Fruit fly (Drosophila melanogaster) whole organism, adult: Measurements from ENCODE around the gene CG6481.

ENCODE experiments used
- CG11617 ChIP-seq: fragments of 200-800 bp; sonication (Bioruptor generic); optimal IDR thresholded peaks from 2 replicates; lab custom pipeline; 2017; ENCODE audit warnings: mild to moderate bottlenecking, missing biosample characterization, missing genetic modification reagents, missing genetic modification characterization
- CG12768 ChIP-seq: fragments of 200-800 bp; sonication (Bioruptor generic); optimal IDR thresholded peaks from 2 replicates; lab custom pipeline; 2017; ENCODE audit warnings: missing biosample characterization, missing genetic modification characterization, mild to moderate bottlenecking, moderate library complexity, missing genetic modification reagents
- CG14711 ChIP-seq: fragments of 200-800 bp; sonication (Bioruptor generic); optimal IDR thresholded peaks from 2 replicates; lab custom pipeline; 2018; ENCODE audit warnings: missing biosample characterization, mild to moderate bottlenecking, missing genetic modification characterization, moderate library complexity
- CG1620 ChIP-seq: fragments of 200-800 bp; sonication (Bioruptor generic); optimal IDR thresholded peaks from 2 replicates; lab custom pipeline; 2016; ENCODE audit warnings: missing biosample characterization, missing genetic modification characterization
- CG33017 ChIP-seq: fragments of 200-800 bp; sonication (Bioruptor generic); optimal IDR thresholded peaks from 2 replicates; lab custom pipeline; 2018; ENCODE audit warnings: missing biosample characterization, mild to moderate bottlenecking, missing genetic modification characterization, moderate library complexity
- CG5204 ChIP-seq: fragments of 200-800 bp; sonication (Bioruptor generic); optimal IDR thresholded peaks from 2 replicates; lab custom pipeline; 2016; ENCODE audit warnings: missing biosample characterization, missing genetic modification characterization
- CG7045 ChIP-seq: fragments of 200-800 bp; sonication (Bioruptor generic); optimal IDR thresholded peaks from 2 replicates; lab custom pipeline; 2017; ENCODE audit warnings: missing biosample characterization, mild to moderate bottlenecking, missing genetic modification characterization
- CG7101 ChIP-seq: fragments of 200-800 bp; sonication (Bioruptor generic); optimal IDR thresholded peaks from 2 replicates; lab custom pipeline; 2018; ENCODE audit warnings: missing biosample characterization, mild to moderate bottlenecking, missing genetic modification characterization, moderate library complexity
- Clk ChIP-seq: fragments of 200-800 bp; sonication (Bioruptor generic); optimal IDR thresholded peaks from 2 replicates; lab custom pipeline; 2017; ENCODE audit warnings: missing biosample characterization, missing genetic modification characterization
- Crg-1 ChIP-seq: fragments of 200-800 bp; sonication (Bioruptor generic); optimal IDR thresholded peaks from 2 replicates; lab custom pipeline; 2016; ENCODE audit warnings: missing biosample characterization, missing genetic modification characterization
- Hr96 ChIP-seq: fragments of 200-800 bp; sonication (Bioruptor generic); optimal IDR thresholded peaks from 2 replicates; lab custom pipeline; 2016; ENCODE audit warnings: missing biosample characterization, missing genetic modification characterization
- Mnt ChIP-seq: fragments of 200-800 bp; sonication (Bioruptor generic); optimal IDR thresholded peaks from 2 replicates; lab custom pipeline; 2016; ENCODE audit warnings: missing biosample characterization, mild to moderate bottlenecking, missing genetic modification characterization
- bab1 ChIP-seq: fragments of 200-800 bp; sonication (Bioruptor generic); optimal IDR thresholded peaks from 3 replicates; lab custom pipeline; 2019; ENCODE audit warnings: missing biosample characterization, mild to moderate bottlenecking, missing genetic modification characterization, moderate library complexity
- cic ChIP-seq: fragments of 200-800 bp; sonication (Bioruptor generic); optimal IDR thresholded peaks from 2 replicates; lab custom pipeline; 2017; ENCODE audit warnings: missing biosample characterization, mild to moderate bottlenecking, missing genetic modification characterization, moderate library complexity
- cnc ChIP-seq, 2 experiments: fragments of >200 bp; optimal IDR thresholded peaks; 2 replicates each; lab custom pipeline; 2017
- kay ChIP-seq: fragments of 200-800 bp; sonication (Bioruptor generic); peaks from one replicate; lab custom pipeline; 2016; ENCODE audit warnings: missing biosample characterization, missing genetic modification characterization, borderline replicate concordance
- ovo ChIP-seq: fragments of 200-800 bp; sonication (Bioruptor generic); optimal IDR thresholded peaks from 2 replicates; lab custom pipeline; 2016; ENCODE audit warnings: missing biosample characterization, missing genetic modification characterization
- pad ChIP-seq: fragments of 200-800 bp; sonication (Bioruptor generic); optimal IDR thresholded peaks from 3 replicates; lab custom pipeline; 2017; ENCODE audit warnings: missing biosample characterization, missing genetic modification characterization, mild to moderate bottlenecking, moderate library complexity, missing genetic modification reagents
- tj ChIP-seq: fragments of 200-800 bp; sonication (Bioruptor generic); optimal IDR thresholded peaks from 3 replicates; lab custom pipeline; 2017; ENCODE audit warnings: missing biosample characterization, mild to moderate bottlenecking, missing genetic modification characterization, moderate library complexity
- toe ChIP-seq: fragments of 200-800 bp; sonication (Bioruptor generic); optimal IDR thresholded peaks from 2 replicates; lab custom pipeline; 2016; ENCODE audit warnings: missing biosample characterization, missing genetic modification characterization

CG6481 gene

dm6 chrX:18504948-18505597 lies 17.2 kb downstream of the CG6481 start, which contains the start of gene Wnt5:
TSS of gene Wnt5 (minus strand) at chrX:18505405.
- TF ChIP-seq CG7101 (tag; lab: Kevin White, UChicago) (no peak), cic (no peak), pad (peak; percentile 62)

dm6 chrX:18499679-18500187 lies 22.5 kb downstream of the CG6481 start, which contains the start of the genes Pgant7 and Xrcc2:
TSS of gene Pgant7 (minus strand) at chrX:18499986.
TSS of gene Xrcc2 (plus strand) at chrX:18500127.
- TF ChIP-seq ovo (GFP tag; lab: Kevin White, UChicago) = no peak
- no peak for TF ChIP-seq CG11617 (GFP tag; lab: Kevin White, UChicago)
- TF ChIP-seq tj (GFP tag; lab: Kevin White, UChicago) = peak; percentile 83
- peak; percentile 25 for TF ChIP-seq Mnt (GFP tag; lab: Kevin White, UChicago)
- TF ChIP-seq kay (GFP tag; lab: Kevin White, UChicago) = no peak
- peak; percentile 6 for TF ChIP-seq bab1 (GFP tag; lab: Kevin White, UChicago)

- TF ChIP-seq pad (peak; percentile 28), CG7101 (tag; lab: Kevin White, UChicago) (peak; percentile 58), CG14711 (tag; lab: Kevin White, UChicago) (peak; percentile 48), CG12768 (GFP tag; lab: Kevin White, UChicago) (no peak)
Observed at dm6 chrX:18494165-18494740, 28.0 kb downstream of the CG6481 start, which contains the start of gene CG15043. TSS of gene CG15043 (minus strand) at chrX:18494168.

- TF ChIP-seq Clk (GFP tag; lab: Kevin White, UChicago) (no peak), CG7045 (GFP tag; lab: Kevin White, UChicago) (no peak), CG12768 (GFP tag; lab: Kevin White, UChicago) (no peak), CG5204 (GFP tag; lab: Kevin White, UChicago) (no peak), CG7101 (tag; lab: Kevin White, UChicago) (no peak), cnc (optimal IDR thresholded peaks at IDR 0.05; lab: Kevin White, UChicago) (no peak), cic (no peak), CG11617 (GFP tag; lab: Kevin White, UChicago) (no peak), Hr96 (GFP tag; lab: Kevin White, UChicago) (no peak), ovo (GFP tag; lab: Kevin White, UChicago) (no peak), tj (GFP tag; lab: Kevin White, UChicago) (no peak), toe (GFP tag; lab: Kevin White, UChicago) (no peak), Crg-1 (GFP tag; lab: Kevin White, UChicago) (no peak), pad (no peak)
Observed at dm6 chrX:18491941-18492340, 30.3 kb downstream of the CG6481 start, which contains the start of gene CG15044. TSS of gene CG15044 (minus strand) at chrX:18492006.

- no peak for TF ChIP-seq cic
- TF ChIP-seq kay (GFP tag; lab: Kevin White, UChicago) = no peak
- TF ChIP-seq CG1620 (GFP tag; lab: Kevin White, UChicago) = no peak
- TF ChIP-seq CG33017 (tag; lab: Kevin White, UChicago) = no peak
- no peak for TF ChIP-seq CG11617 (GFP tag; lab: Kevin White, UChicago)
- TF ChIP-seq pad = no peak
Observed at dm6 chrX:18489509-18489908, 32.7 kb downstream of the CG6481 start, which contains the start of gene CG15046. TSS of gene CG15046 (minus strand) at chrX:18489620.

dm6 chrX:18486356-18487059 lies 35.7 kb downstream of the CG6481 start, which contains the start of gene psh:
TSS of gene psh (minus strand) at chrX:18486921.
- TF ChIP-seq tj (GFP tag; lab: Kevin White, UChicago) = no peak
- peak; percentile 20 for TF ChIP-seq Mnt (GFP tag; lab: Kevin White, UChicago)
- peak; percentile 42 for TF ChIP-seq cic
- TF ChIP-seq toe (GFP tag; lab: Kevin White, UChicago) = no peak
- TF ChIP-seq CG14711 (tag; lab: Kevin White, UChicago) = no peak
- no peak for TF ChIP-seq CG7045 (GFP tag; lab: Kevin White, UChicago)
- no peak for TF ChIP-seq kay (GFP tag; lab: Kevin White, UChicago)
